Worm (Caenorhabditis elegans): ENCODE data around the gene eif-1.A.

eif-1.A gene

ce11 chrIV:4781123-4781522 lies 29.6 kb upstream of the eif-1.A start:
- TF ChIP-seq unc-55 (GFP tag; optimal IDR thresholded peaks at IDR 0.05), result peak; percentile 1
- TF ChIP-seq peb-1 (tag; optimal IDR thresholded peaks at IDR 0.05), result no peak
- TF ChIP-seq lin-13 (GFP tag; optimal IDR thresholded peaks at IDR 0.05), result no peak
- peak; percentile 50 for TF ChIP-seq F13H6.1 (tag; optimal IDR thresholded peaks at IDR 0.05)
- peak; percentile 7 for TF ChIP-seq nhr-129 (tag; optimal IDR thresholded peaks at IDR 0.05)

- TF ChIP-seq ceh-16 (tag; optimal IDR thresholded peaks at IDR 0.05) (no peak), elt-1 (tag; optimal IDR thresholded peaks at IDR 0.05) (no peak), unc-62 (GFP tag; optimal IDR thresholded peaks at IDR 0.05) (no peak), lsy-2 (tag; optimal IDR thresholded peaks at IDR 0.05) (peak in 1 of 2 experiments; percentile 56), snpc-4 (tag; optimal IDR thresholded peaks at IDR 0.05) (no peak), nhr-21 (tag; optimal IDR thresholded peaks at IDR 0.05) (peak; percentile 38), nhr-6 (tag; optimal IDR thresholded peaks at IDR 0.05) (no peak), R02D3.7 (tag; optimal IDR thresholded peaks at IDR 0.05) (no peak), peb-1 (tag; optimal IDR thresholded peaks at IDR 0.05) (no peak), nhr-25 (tag; optimal IDR thresholded peaks at IDR 0.05) (peak; percentile 60), ceh-82 (tag; optimal IDR thresholded peaks at IDR 0.05) (no peak), crh-2 (tag; optimal IDR thresholded peaks at IDR 0.05) (peak; percentile 68), ztf-4 (tag; optimal IDR thresholded peaks at IDR 0.05) (no peak), blmp-1 (tag; optimal IDR thresholded peaks at IDR 0.05; ENCODE audit: insufficient read depth) (peak; percentile 5), aly-2 (tag; optimal IDR thresholded peaks at IDR 0.05) (no peak), mdl-1 (tag; optimal IDR thresholded peaks at IDR 0.05) (peak in 1 of 2 experiments; percentile 36), sma-9 (GFP tag; optimal IDR thresholded peaks at IDR 0.05) (peak; percentile 74), sma-9 (tag; optimal IDR thresholded peaks at IDR 0.05) (no peak), ama-1 (optimal IDR thresholded peaks at IDR 0.05) (no peak), mab-5 (tag; optimal IDR thresholded peaks at IDR 0.05) (no peak), sma-3 (GFP tag; optimal IDR thresholded peaks at IDR 0.05) (peak; percentile 59), skn-1 (tag; optimal IDR thresholded peaks at IDR 0.05) (peak; percentile 78), ztf-1 (GFP tag; conservative IDR thresholded peaks at IDR 0.05) (no peak), nhr-77 (tag; optimal IDR thresholded peaks at IDR 0.05) (no peak), nhr-12 (tag; optimal IDR thresholded peaks at IDR 0.05) (no peak), nhr-129 (tag; optimal IDR thresholded peaks at IDR 0.05) (peak; percentile 86), mbf-1 (tag; optimal IDR thresholded peaks at IDR 0.05) (no peak), fos-1 (tag; optimal IDR thresholded peaks at IDR 0.05) (peak; percentile 65), gmeb-1 (tag; optimal IDR thresholded peaks at IDR 0.05) (peak; percentile 54), F13H6.1 (tag; optimal IDR thresholded peaks at IDR 0.05) (peak; percentile 27), lin-39 (tag; optimal IDR thresholded peaks at IDR 0.05) (no peak), C34F6.9 (tag; optimal IDR thresholded peaks at IDR 0.05) (peak; percentile 47), lin-11 (tag; optimal IDR thresholded peaks at IDR 0.05) (no peak)
Measured at ce11 chrIV:4788332-4788731, 22.4 kb upstream of the eif-1.A start, which contains the start of gene nhr-104. Gene nhr-104 (minus strand): TSS chrIV:4788692.

- no peak for TF ChIP-seq F13H6.1 (tag; optimal IDR thresholded peaks at IDR 0.05)
- no peak for TF ChIP-seq Y55F3AM.14 (GFP tag; optimal IDR thresholded peaks at IDR 0.05)
- TF ChIP-seq aly-2 (tag; optimal IDR thresholded peaks at IDR 0.05), result no peak
- no peak for TF ChIP-seq alr-1 (tag; optimal IDR thresholded peaks at IDR 0.05)
- no peak for TF ChIP-seq sma-3 (GFP tag; optimal IDR thresholded peaks at IDR 0.05)
- TF ChIP-seq unc-39 (tag; optimal IDR thresholded peaks at IDR 0.05), result no peak
- TF ChIP-seq nhr-129 (tag; optimal IDR thresholded peaks at IDR 0.05), result no peak
- no peak for TF ChIP-seq R02D3.7 (tag; optimal IDR thresholded peaks at IDR 0.05)
- no peak for TF ChIP-seq nhr-11 (tag; optimal IDR thresholded peaks at IDR 0.05)
- no peak for TF ChIP-seq nhr-237 (tag; optimal IDR thresholded peaks at IDR 0.05)
- TF ChIP-seq ztf-11 (tag; optimal IDR thresholded peaks at IDR 0.05), result no peak
- no peak for TF ChIP-seq fos-1 (tag; optimal IDR thresholded peaks at IDR 0.05)
- TF ChIP-seq unc-55 (GFP tag; optimal IDR thresholded peaks at IDR 0.05), result no peak
- TF ChIP-seq peb-1 (tag; optimal IDR thresholded peaks at IDR 0.05), result no peak
- TF ChIP-seq snpc-4 (tag; optimal IDR thresholded peaks at IDR 0.05), result no peak
- TF ChIP-seq nhr-77 (tag; optimal IDR thresholded peaks at IDR 0.05), result no peak
- no peak for TF ChIP-seq mdl-1 (tag; optimal IDR thresholded peaks at IDR 0.05)
- TF ChIP-seq crh-2 (tag; optimal IDR thresholded peaks at IDR 0.05), result no peak
- TF ChIP-seq zag-1 (tag; optimal IDR thresholded peaks at IDR 0.05), result no peak
- TF ChIP-seq nhr-21 (tag; optimal IDR thresholded peaks at IDR 0.05), result no peak
Measured at ce11 chrIV:4789445-4789844, 21.3 kb upstream of the eif-1.A start, which contains the start of gene R11E3.1. Gene R11E3.1 (plus strand): TSS chrIV:4789745.
